Fruit fly (Drosophila melanogaster) whole organism: Measurements from ENCODE around the gene CG17378.

Source experiments
- EcR ChIP-seq, 2 experiments: fragments of >200 bp; optimal IDR thresholded peaks; 2 replicates each; lab custom pipeline; 2017; ENCODE audit warnings: missing biosample characterization in 2 of 2, missing genetic modification characterization in 2 of 2, missing genetic modification reagents in 2 of 2
- pan ChIP-seq: fragments of >200 bp; optimal IDR thresholded peaks from 2 replicates; lab custom pipeline; 2017
- psq ChIP-seq: fragments of >200 bp; optimal IDR thresholded peaks from 2 replicates; lab custom pipeline; 2017
- usp ChIP-seq: fragments of >200 bp; optimal IDR thresholded peaks from 2 replicates; lab custom pipeline; 2017; ENCODE audit warnings: missing biosample characterization, missing genetic modification characterization, mixed read lengths

- no peak for TF ChIP-seq pan (lab: Kevin White, UChicago)
- TF ChIP-seq usp (GFP tag; lab: Kevin White, UChicago), result no peak
- no peak for TF ChIP-seq EcR (GFP tag; optimal IDR thresholded peaks at IDR 0.05; lab: Kevin White, UChicago)
- TF ChIP-seq psq (lab: Kevin White, UChicago), result no peak
Observed at dm6 chr2L:6784235-6784634, 10.4 kb downstream of the CG17378 start.
